Fruit fly (Drosophila melanogaster): ENCODE data around the gene Jwa.

The Jwa gene

dm6 chr2L:18708239-18708891, 2.9 kb upstream of the Jwa start, which contains the start of the genes Faf2 and Grip71 (continued):
- TF ChIP-seq CG7372 (GFP tag; IDR thresholded peaks at IDR 0.05) (peak; percentile 95), CG4328 (GFP tag; optimal IDR thresholded peaks at IDR 0.05) (peak; percentile 66), Awh (GFP tag; IDR thresholded peaks at IDR 0.05) (peak; percentile 94), chn (GFP tag; optimal IDR thresholded peaks at IDR 0.05) (peak; percentile 93), CG7745 (tag; optimal IDR thresholded peaks at IDR 0.05) (no peak), NFAT (GFP tag; IDR thresholded peaks at IDR 0.05) (peak; percentile 90), Deaf1 (tag; optimal IDR thresholded peaks at IDR 0.05) (peak; percentile 58), tio (GFP tag; optimal IDR thresholded peaks at IDR 0.05) (peak; percentile 93), scrt (GFP tag; optimal IDR thresholded peaks at IDR 0.05) (peak; percentile 68), CG11560 (tag; IDR thresholded peaks at IDR 0.05) (peak; percentile 85), run (tag; optimal IDR thresholded peaks at IDR 0.05) (peak; percentile 42), CG10565 (GFP tag; optimal IDR thresholded peaks at IDR 0.05) (no peak), CG4617 (GFP tag; optimal IDR thresholded peaks at IDR 0.05; ENCODE audit: borderline replicate concordance) (peak; percentile 82), CG11247 (GFP tag; IDR thresholded peaks at IDR 0.05) (peak; percentile 94), CG2875 (GFP tag; optimal IDR thresholded peaks at IDR 0.05) (peak; percentile 74), CG13894 (tag; optimal IDR thresholded peaks at IDR 0.05) (peak; percentile 80), pho (GFP tag; optimal IDR thresholded peaks at IDR 0.05) (peak; percentile 91), prd (optimal IDR thresholded peaks at IDR 0.05) (no peak), prd (GFP tag; IDR thresholded peaks at IDR 0.05) (peak; percentile 98), Ada2b (GFP tag; IDR thresholded peaks at IDR 0.05) (peak; percentile 92), unc-4 (GFP tag; IDR thresholded peaks at IDR 0.05; ENCODE audit: partially characterized antibody) (peak; percentile 59; the same call in 1 of the 2 replicates), Blimp-1 (GFP tag; optimal IDR thresholded peaks at IDR 0.05) (peak; percentile 86), ATbp (GFP tag; optimal IDR thresholded peaks at IDR 0.05) (peak; percentile 76), CG31388 (GFP tag; optimal IDR thresholded peaks at IDR 0.05) (peak; percentile 88), ro (GFP tag; IDR thresholded peaks at IDR 0.05) (peak; percentile 85), CG2889 (GFP tag; IDR thresholded peaks at IDR 0.05) (peak; percentile 91), Tbp (GFP tag; optimal IDR thresholded peaks at IDR 0.05) (no peak), CG42726 (GFP tag; IDR thresholded peaks at IDR 0.05; ENCODE audit: partially characterized antibody) (no peak), Pdp1 (GFP tag; optimal IDR thresholded peaks at IDR 0.05) (peak; percentile 90 to 93), klu (GFP tag; IDR thresholded peaks at IDR 0.05) (peak; percentile 93), CG2116 (GFP tag; optimal IDR thresholded peaks at IDR 0.05) (peak; percentile 77), lola (GFP tag; optimal IDR thresholded peaks at IDR 0.05) (peak in 2 of 3 experiments; percentile 86 to 98), CG6254 (GFP tag; optimal IDR thresholded peaks at IDR 0.05) (peak; percentile 63), ato (GFP tag; IDR thresholded peaks at IDR 0.05; ENCODE audit: partially characterized antibody) (no peak), CG14050 (GFP tag; IDR thresholded peaks at IDR 0.05) (peak; percentile 92), Trl (optimal IDR thresholded peaks at IDR 0.05) (no peak), Trl (GFP tag; optimal IDR thresholded peaks at IDR 0.05) (peak; percentile 80), ems (GFP tag; optimal IDR thresholded peaks at IDR 0.05) (peak; percentile 90), CG1024 (GFP tag; IDR thresholded peaks at IDR 0.05) (peak; percentile 89), lmd (GFP tag; IDR thresholded peaks at IDR 0.05) (peak; percentile 95), nom (GFP tag; optimal IDR thresholded peaks at IDR 0.05) (peak; percentile 87), CG9797 (GFP tag; optimal IDR thresholded peaks at IDR 0.05) (peak; percentile 98), CG33213 (GFP tag; optimal IDR thresholded peaks at IDR 0.05) (peak; percentile 73), CG18262 (tag; optimal IDR thresholded peaks at IDR 0.05) (peak; percentile 87), CG6854 (GFP tag; optimal IDR thresholded peaks at IDR 0.05) (no peak), CG33557 (GFP tag; optimal IDR thresholded peaks at IDR 0.05) (peak; percentile 66), gce (GFP tag; IDR thresholded peaks at IDR 0.05) (peak; percentile 69; the same call in 1 of the 3 replicates), trh (GFP tag; optimal IDR thresholded peaks at IDR 0.05) (peak; percentile 85), Atf3 (GFP tag; optimal IDR thresholded peaks at IDR 0.05) (peak; percentile 82)

Measured in whole organism, embryonic.